Fruit fly (Drosophila melanogaster) whole organism, wandering third instar larva: Measurements from ENCODE around the gene CG4645.

ENCODE experiments used
- Abd-B ChIP-seq: fragments of >200 bp; optimal IDR thresholded peaks from 2 replicates; lab custom pipeline; 2017; ENCODE audit warnings: missing biosample characterization, missing genetic modification characterization
- CG32264 ChIP-seq: fragments of 200-800 bp; sonication (Bioruptor generic); optimal IDR thresholded peaks from 2 replicates; lab custom pipeline; 2016; ENCODE audit warnings: missing biosample characterization, missing genetic modification characterization
- CG9705 ChIP-seq: fragments of 200-800 bp; sonication (Bioruptor generic); optimal IDR thresholded peaks from 2 replicates; lab custom pipeline; 2018; ENCODE audit warnings: missing biosample characterization, mild to moderate bottlenecking, missing genetic modification characterization
- Dfd ChIP-seq: fragments of >200 bp; optimal IDR thresholded peaks from 2 replicates; lab custom pipeline; 2017; ENCODE audit warnings: missing biosample characterization, missing genetic modification characterization
- Dif ChIP-seq: fragments of 200-275, 200-300 bp; sonication (Bioruptor generic); optimal IDR thresholded peaks from 2 replicates; lab custom pipeline; 2018; ENCODE audit warnings: missing biosample characterization, missing genetic modification characterization; ENCODE audit not compliant: partially characterized antibody
- HLH106 ChIP-seq: fragments of 200-800 bp; optimal IDR thresholded peaks from 3 replicates; lab custom pipeline; 2019; ENCODE audit warnings: missing biosample characterization, mild to moderate bottlenecking, missing genetic modification characterization, moderate library complexity
- Hnf4 ChIP-seq: fragments of 200-800 bp; sonication (Bioruptor generic); optimal IDR thresholded peaks from 2 replicates; lab custom pipeline; 2016; ENCODE audit warnings: missing biosample characterization, mild to moderate bottlenecking, missing genetic modification characterization
- Hr83 ChIP-seq: fragments of 200-300 bp; sonication (Bioruptor generic); optimal IDR thresholded peaks from 2 replicates; lab custom pipeline; 2016; ENCODE audit warnings: missing biosample characterization, mild to moderate bottlenecking, missing genetic modification characterization, moderate library complexity; ENCODE audit not compliant: poor library complexity, severe bottlenecking
- Jra ChIP-seq: sonication (Bioruptor generic); optimal IDR thresholded peaks from 2 replicates; lab custom pipeline; 2016; ENCODE audit warnings: missing biosample characterization, missing genetic modification characterization
- Mio ChIP-seq: sonication (Bioruptor generic); optimal IDR thresholded peaks from 2 replicates; lab custom pipeline; 2016; ENCODE audit warnings: missing biosample characterization, missing genetic modification characterization
- Myc ChIP-seq: fragments of >200 bp; optimal IDR thresholded peaks from 2 replicates; lab custom pipeline; 2017
- OdsH ChIP-seq: fragments of 200-800 bp; sonication (Bioruptor generic); optimal IDR thresholded peaks from 2 replicates; lab custom pipeline; 2016; ENCODE audit warnings: missing biosample characterization, mild to moderate bottlenecking, missing genetic modification characterization
- Rel ChIP-seq, 2 experiments: fragments of 200-800 bp; sonication (Bioruptor generic) in 1 of 2; optimal IDR thresholded peaks; 2 replicates in 1 of 2; 3 replicates in 1 of 2; lab custom pipeline; 2016 to 2019; ENCODE audit warnings: mild to moderate bottlenecking in 2 of 2, missing biosample characterization in 2 of 2, missing genetic modification characterization in 2 of 2, moderate library complexity in 1 of 2
- Vsx2 ChIP-seq: fragments of 200-300, 225-300 bp; sonication (Bioruptor generic); optimal IDR thresholded peaks from 2 replicates; lab custom pipeline; 2018; ENCODE audit warnings: missing biosample characterization, missing genetic modification characterization; ENCODE audit not compliant: partially characterized antibody
- brk ChIP-seq: fragments of 200-800 bp; sonication (Bioruptor generic); optimal IDR thresholded peaks from 2 replicates; lab custom pipeline; 2016; ENCODE audit warnings: missing biosample characterization, mild to moderate bottlenecking, missing genetic modification characterization
- dl ChIP-seq, 2 experiments: fragments of 175-275, 200-275 bp in 1 of 2; fragments of 200-275 bp in 1 of 2; sonication (Bioruptor generic); optimal IDR thresholded peaks; lab custom pipeline; 2018; ENCODE audit warnings: mild to moderate bottlenecking in 2 of 2, missing biosample characterization in 2 of 2, missing genetic modification characterization in 2 of 2, moderate library complexity in 2 of 2; ENCODE audit not compliant: partially characterized antibody in 2 of 2, insufficient read depth in 1 of 2
- dmrt93B ChIP-seq: fragments of 200-800 bp; sonication (Bioruptor generic); optimal IDR thresholded peaks from 2 replicates; lab custom pipeline; 2018; ENCODE audit warnings: missing biosample characterization, mild to moderate bottlenecking, missing genetic modification characterization
- dsf ChIP-seq: sonication (Bioruptor generic); optimal IDR thresholded peaks from 2 replicates; lab custom pipeline; 2016; ENCODE audit warnings: missing biosample characterization, missing genetic modification characterization, borderline replicate concordance
- ey ChIP-seq: fragments of 200-800 bp; sonication (Bioruptor generic); optimal IDR thresholded peaks from 2 replicates; lab custom pipeline; 2016; ENCODE audit warnings: missing biosample characterization, missing genetic modification characterization
- foxo ChIP-seq, 2 experiments: fragments of 200-800 bp; sonication (Bioruptor generic); optimal IDR thresholded peaks; 2 replicates in 1 of 2; 3 replicates in 1 of 2; lab custom pipeline; 2016 to 2017; ENCODE audit warnings: missing biosample characterization in 2 of 2, missing genetic modification characterization in 2 of 2
- fru ChIP-seq: fragments of 200-800 bp; sonication (Bioruptor generic); optimal IDR thresholded peaks from 3 replicates; lab custom pipeline; 2016; ENCODE audit warnings: missing biosample characterization, mild to moderate bottlenecking, missing genetic modification characterization
- h ChIP-seq: fragments of 200-800 bp; sonication (Bioruptor generic); optimal IDR thresholded peaks from 3 replicates; lab custom pipeline; 2016; ENCODE audit warnings: missing biosample characterization, mild to moderate bottlenecking, missing genetic modification characterization
- jim ChIP-seq: fragments of 175-275, 200-325 bp; sonication (Bioruptor generic); optimal IDR thresholded peaks from 2 replicates; lab custom pipeline; 2016; ENCODE audit warnings: missing biosample characterization, mild to moderate bottlenecking, missing genetic modification characterization
- lola ChIP-seq: fragments of >200 bp; optimal IDR thresholded peaks from 2 replicates; lab custom pipeline; 2017; ENCODE audit warnings: missing biosample characterization, missing genetic modification characterization
- pan ChIP-seq: fragments of >200 bp; optimal IDR thresholded peaks from 2 replicates; lab custom pipeline; 2017
- rgr ChIP-seq: fragments of 200-800 bp; sonication (Bioruptor generic); optimal IDR thresholded peaks from 3 replicates; lab custom pipeline; 2016; ENCODE audit warnings: missing biosample characterization, mild to moderate bottlenecking, missing genetic modification characterization
- sage ChIP-seq: fragments of 200-800 bp; sonication (Bioruptor generic); optimal IDR thresholded peaks from 2 replicates; lab custom pipeline; 2016; ENCODE audit warnings: missing biosample characterization, mild to moderate bottlenecking, missing genetic modification characterization
- sv ChIP-seq: fragments of 200-800 bp; sonication (Bioruptor generic); optimal IDR thresholded peaks from 3 replicates; lab custom pipeline; 2016; ENCODE audit warnings: missing biosample characterization, missing genetic modification characterization
- usp ChIP-seq: fragments of >200 bp; optimal IDR thresholded peaks from 2 replicates; lab custom pipeline; 2017; ENCODE audit warnings: missing biosample characterization, missing genetic modification characterization
- woc ChIP-seq: sonication (Bioruptor generic); optimal IDR thresholded peaks from 2 replicates; lab custom pipeline; 2016; ENCODE audit warnings: missing biosample characterization, mild to moderate bottlenecking, missing genetic modification characterization

CG4645 gene

dm6 chrX:12869850-12870249 is 39.9 kb upstream of the CG4645 start:
- TF ChIP-seq sage (no peak), HLH106 (tag; lab: Kevin White, UChicago) (peak; percentile 4), h (GFP tag; lab: Kevin White, UChicago) (no peak), fru (no peak)

dm6 chrX:12886543-12886942 is 23.2 kb upstream of the CG4645 start:
- TF ChIP-seq sage (no peak), brk (GFP tag; lab: Kevin White, UChicago) (no peak), sv (no peak), dmrt93B (GFP tag; lab: Kevin White, UChicago) (no peak), foxo (GFP tag; optimal IDR thresholded peaks at IDR 0.05; lab: Kevin White, UChicago) (no peak), fru (no peak), dsf (GFP tag; lab: Kevin White, UChicago) (no peak), h (GFP tag; lab: Kevin White, UChicago) (no peak), Mio (no peak), Abd-B (GFP tag; lab: Kevin White, UChicago) (no peak), HLH106 (tag; lab: Kevin White, UChicago) (no peak), ey (GFP tag; lab: Kevin White, UChicago) (no peak), CG32264 (GFP tag; lab: Kevin White, UChicago) (no peak), rgr (no peak), CG9705 (GFP tag; lab: Kevin White, UChicago) (no peak)

- TF ChIP-seq Rel (GFP tag; optimal IDR thresholded peaks at IDR 0.05; lab: Kevin White, UChicago), result no peak
- TF ChIP-seq Rel (tag; optimal IDR thresholded peaks at IDR 0.05; lab: Kevin White, UChicago), result no peak
- no peak for TF ChIP-seq Vsx2
- no peak for TF ChIP-seq fru
- TF ChIP-seq woc, result no peak
- TF ChIP-seq lola (GFP tag; lab: Kevin White, UChicago), result no peak
- no peak for TF ChIP-seq Myc (lab: Kevin White, UChicago)
- TF ChIP-seq HLH106 (tag; lab: Kevin White, UChicago), result no peak
- no peak for TF ChIP-seq foxo (GFP tag; optimal IDR thresholded peaks at IDR 0.05; lab: Kevin White, UChicago)
- no peak for TF ChIP-seq Mio
- TF ChIP-seq sage, result no peak
- no peak for TF ChIP-seq sv
- TF ChIP-seq Dfd (GFP tag; lab: Kevin White, UChicago), result no peak
- no peak for TF ChIP-seq OdsH
- TF ChIP-seq CG9705 (GFP tag; lab: Kevin White, UChicago), result no peak
- no peak for TF ChIP-seq Hr83
- no peak for TF ChIP-seq dmrt93B (GFP tag; lab: Kevin White, UChicago)
- TF ChIP-seq jim (GFP tag; lab: Kevin White, UChicago), result no peak
- TF ChIP-seq Dif, result no peak
- TF ChIP-seq pan (lab: Kevin White, UChicago), result no peak
- TF ChIP-seq usp (GFP tag; lab: Kevin White, UChicago), result no peak
These were observed 22.2 kb upstream of the CG4645 start for dm6 chrX:12887549-12887948.

DNA sequence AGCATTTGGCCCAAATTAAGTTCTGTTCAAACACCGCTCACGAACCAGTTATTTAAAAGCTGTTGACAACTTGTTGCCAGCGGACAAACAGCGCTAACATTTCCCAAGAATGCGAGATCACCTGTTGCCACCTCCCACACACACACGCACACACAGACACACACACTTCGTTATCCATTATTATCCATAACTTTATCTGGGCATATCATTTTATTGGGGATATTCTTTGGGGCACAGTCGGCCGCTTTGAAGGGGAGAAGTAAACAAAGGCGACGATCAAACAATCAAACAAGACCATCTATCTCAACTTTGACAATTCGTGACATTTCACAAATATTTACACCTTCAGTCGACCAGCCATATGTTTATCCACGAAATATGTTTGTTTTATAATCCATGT is 20.7 kb upstream of the CG4645 start:
- no peak for TF ChIP-seq HLH106 (tag; lab: Kevin White, UChicago)
- peak; percentile 14 for TF ChIP-seq Dfd (GFP tag; lab: Kevin White, UChicago)
- TF ChIP-seq, all 38 proteins: peak for 1

dm6 chrX:12890166-12890825 is 19.5 kb upstream of the CG4645 start:
- TF ChIP-seq dl (GFP tag; optimal IDR thresholded peaks at IDR 0.05; lab: Kevin White, UChicago; ENCODE audit: insufficient read depth in 1 of 2, partially characterized antibody in 2 of 2) (peak; percentile 34 to 67), Hnf4 (GFP tag; lab: Kevin White, UChicago) (peak; percentile 57), Dif (peak; percentile 55), Rel (GFP tag; optimal IDR thresholded peaks at IDR 0.05; lab: Kevin White, UChicago) (no peak), Rel (tag; optimal IDR thresholded peaks at IDR 0.05; lab: Kevin White, UChicago) (peak; percentile 79), Jra (GFP tag; lab: Kevin White, UChicago) (no peak), dmrt93B (GFP tag; lab: Kevin White, UChicago) (no peak)
